Fruit fly (Drosophila melanogaster) whole organism, pupa: ENCODE data around the gene CG11417.

Experiments
- CG10348 ChIP-seq: fragments of 200-800 bp; sonication (Bioruptor generic); IDR thresholded peaks from 2 replicates; pipeline ENCODE4 v1.3.6; 2022; ENCODE audit warnings: missing biosample characterization, missing genetic modification characterization
- CG12605 ChIP-seq: fragments of 200-800 bp; sonication (Bioruptor generic); IDR thresholded peaks from 2 replicates; pipeline ENCODE4 v1.3.6; 2022; ENCODE audit warnings: missing biosample characterization, missing genetic modification characterization
- CG13204 ChIP-seq: fragments of 200-800 bp; sonication (Bioruptor generic); optimal IDR thresholded peaks from 2 replicates; lab custom pipeline; 2018; ENCODE audit warnings: missing biosample characterization, mild to moderate bottlenecking, missing genetic modification characterization, moderate library complexity
- CG14655 ChIP-seq: fragments of 200-800 bp; sonication (Bioruptor generic); optimal IDR thresholded peaks from 3 replicates; lab custom pipeline; 2017; ENCODE audit warnings: mild to moderate bottlenecking, missing biosample characterization, missing genetic modification reagents, missing genetic modification characterization
- CG15710 ChIP-seq: fragments of 200-800 bp; sonication (Bioruptor generic); optimal IDR thresholded peaks from 2 replicates; lab custom pipeline; 2018; ENCODE audit warnings: missing biosample characterization, mild to moderate bottlenecking, missing genetic modification characterization, moderate library complexity
- CG17806 ChIP-seq: fragments of 200-800 bp; sonication (Bioruptor generic); optimal IDR thresholded peaks from 2 replicates; lab custom pipeline; 2018; ENCODE audit warnings: missing biosample characterization, mild to moderate bottlenecking, missing genetic modification characterization, moderate library complexity
- CG32121 ChIP-seq: fragments of 200-800 bp; sonication (Bioruptor generic); IDR thresholded peaks from 2 replicates; pipeline ENCODE4 v1.3.6; 2022; ENCODE audit warnings: missing biosample characterization, missing genetic modification characterization
- CG34367 ChIP-seq: fragments of 200-800 bp; sonication (Bioruptor generic); optimal IDR thresholded peaks from 2 replicates; lab custom pipeline; 2018; ENCODE audit warnings: missing biosample characterization, mild to moderate bottlenecking, missing genetic modification characterization
- CG4496 ChIP-seq: fragments of 200-800 bp; sonication (Bioruptor generic); IDR thresholded peaks from 3 replicates; pipeline ENCODE4 v1.3.6; 2022; ENCODE audit warnings: missing biosample characterization, missing genetic modification characterization
- CG8159 ChIP-seq: fragments of 200-800 bp; sonication (Bioruptor generic); optimal IDR thresholded peaks from 3 replicates; lab custom pipeline; 2018; ENCODE audit warnings: missing biosample characterization, mild to moderate bottlenecking, missing genetic modification characterization, moderate library complexity
- CG8301 ChIP-seq: fragments of 200-800 bp; sonication (Bioruptor generic); optimal IDR thresholded peaks from 2 replicates; lab custom pipeline; 2018; ENCODE audit warnings: missing biosample characterization, mild to moderate bottlenecking, missing genetic modification characterization
- CG9948 ChIP-seq: fragments of 200-800 bp; sonication (Bioruptor generic); optimal IDR thresholded peaks from 2 replicates; lab custom pipeline; 2018; ENCODE audit warnings: missing biosample characterization, mild to moderate bottlenecking, missing genetic modification characterization, moderate library complexity
- D1 ChIP-seq: fragments of 200-800 bp; sonication (Bioruptor generic); optimal IDR thresholded peaks from 2 replicates; lab custom pipeline; 2018; ENCODE audit warnings: missing biosample characterization, mild to moderate bottlenecking, missing genetic modification characterization, moderate library complexity
- EcR ChIP-seq: fragments of 200-800 bp; sonication (Bioruptor generic); optimal IDR thresholded peaks from 3 replicates; lab custom pipeline; 2019; ENCODE audit warnings: missing biosample characterization, missing genetic modification characterization, mild to moderate bottlenecking, moderate library complexity, missing genetic modification reagents
- Ets98B ChIP-seq: fragments of 200-800 bp; sonication (Bioruptor generic); IDR thresholded peaks from 2 replicates; pipeline ENCODE4 v1.3.6; 2022; ENCODE audit warnings: missing biosample characterization, missing genetic modification characterization
- Pif1A ChIP-seq: fragments of 200-800 bp; sonication (Bioruptor generic); optimal IDR thresholded peaks from 3 replicates; lab custom pipeline; 2016; ENCODE audit warnings: missing biosample characterization, missing genetic modification characterization
- Pif1B ChIP-seq: fragments of 200-800 bp; sonication (Bioruptor generic); optimal IDR thresholded peaks from 3 replicates; lab custom pipeline; 2016; ENCODE audit warnings: missing biosample characterization, missing genetic modification characterization
- Snoo ChIP-seq: fragments of 200-800 bp; sonication (Bioruptor generic); optimal IDR thresholded peaks from 3 replicates; lab custom pipeline; 2017; ENCODE audit warnings: missing biosample characterization, mild to moderate bottlenecking, missing genetic modification characterization, inconsistent platforms
- fd96Ca ChIP-seq: fragments of 200-800 bp; sonication (Bioruptor generic); IDR thresholded peaks from 3 replicates; pipeline ENCODE4 v1.3.6; 2022; ENCODE audit warnings: missing biosample characterization, missing genetic modification characterization
- gl ChIP-seq: fragments of 200-800 bp; sonication (Bioruptor generic); optimal IDR thresholded peaks from 2 replicates; lab custom pipeline; 2018; ENCODE audit warnings: missing biosample characterization, mild to moderate bottlenecking, missing genetic modification characterization
- rn ChIP-seq: fragments of 200-800 bp; sonication (Bioruptor generic); IDR thresholded peaks from 2 replicates; pipeline ENCODE4 v1.3.6; 2022; ENCODE audit warnings: missing biosample characterization, missing genetic modification characterization

The CG11417 gene

dm6 chrX:1322214-1322613 lies 31.6 kb upstream of the CG11417 start, which contains the start of gene DAAM:
TSS of gene DAAM (minus strand) at chrX:1322362.
- TF ChIP-seq CG4496 (GFP tag; lab: Robert Waterston, UW) (peak; percentile 39; the same call in 1 of the 3 replicates), CG10348 (GFP tag; lab: Robert Waterston, UW) (no peak), CG32121 (GFP tag; lab: Robert Waterston, UW) (0 out of 2 replicates have a peak, but pooled peaks have one; percentile 16), CG8301 (tag; lab: Kevin White, UChicago) (no peak), EcR (GFP tag; lab: Kevin White, UChicago) (peak; percentile 13)

- 0 out of 2 replicates have a peak, but pooled peaks have one; percentile 10 for TF ChIP-seq CG32121 (GFP tag; lab: Robert Waterston, UW)
- TF ChIP-seq CG9948 (tag; lab: Kevin White, UChicago): no peak
- peak; percentile 56; the same call in 1 of the 2 replicates for TF ChIP-seq Ets98B (GFP tag; lab: Robert Waterston, UW)
- TF ChIP-seq fd96Ca (GFP tag; lab: Robert Waterston, UW): 0 out of 3 replicates have a peak, but pooled peaks have one; percentile 14
- TF ChIP-seq CG15710: no peak
- TF ChIP-seq gl (tag; lab: Kevin White, UChicago): no peak
- peak; percentile 56 for TF ChIP-seq EcR (GFP tag; lab: Kevin White, UChicago)
- peak; percentile 76 for TF ChIP-seq CG13204
- TF ChIP-seq Pif1A: no peak
Observed at dm6 chrX:1337998-1338397, 15.8 kb upstream of the CG11417 start.

dm6 chrX:1341528-1341927 lies 12.3 kb upstream of the CG11417 start, which contains the start of gene CG11409:
TSS of gene CG11409 (minus strand) at chrX:1341587.
- no peak for TF ChIP-seq rn (GFP tag; lab: Robert Waterston, UW)
- TF ChIP-seq CG8301 (tag; lab: Kevin White, UChicago): no peak
- TF ChIP-seq gl (tag; lab: Kevin White, UChicago): no peak
- TF ChIP-seq CG9948 (tag; lab: Kevin White, UChicago): no peak
- no peak for TF ChIP-seq CG15710
- no peak for TF ChIP-seq fd96Ca (GFP tag; lab: Robert Waterston, UW)
- TF ChIP-seq Snoo (tag; lab: Kevin White, UChicago): no peak
- no peak for TF ChIP-seq Pif1A
- TF ChIP-seq CG17806 (tag; lab: Kevin White, UChicago): no peak
- TF ChIP-seq EcR (GFP tag; lab: Kevin White, UChicago): no peak
- no peak for TF ChIP-seq CG12605 (GFP tag; lab: Robert Waterston, UW)
- no peak for TF ChIP-seq CG4496 (GFP tag; lab: Robert Waterston, UW)

- no peak for TF ChIP-seq EcR (GFP tag; lab: Kevin White, UChicago)
- TF ChIP-seq CG8159 (tag; lab: Kevin White, UChicago): peak; percentile 8
Observed at dm6 chrX:1341944-1342392, 11.8 kb upstream of the CG11417 start, which contains the start of gene Naa30A. TSS of gene Naa30A (plus strand) at chrX:1342106.

- TF ChIP-seq CG14655 (GFP tag; lab: Kevin White, UChicago) (no peak), Pif1A (no peak), D1 (tag; lab: Kevin White, UChicago) (no peak), CG10348 (GFP tag; lab: Robert Waterston, UW) (no peak), Ets98B (GFP tag; lab: Robert Waterston, UW) (no peak), CG8301 (tag; lab: Kevin White, UChicago) (no peak), CG9948 (tag; lab: Kevin White, UChicago) (no peak), CG4496 (GFP tag; lab: Robert Waterston, UW) (no peak), CG32121 (GFP tag; lab: Robert Waterston, UW) (no peak), CG15710 (no peak), Snoo (tag; lab: Kevin White, UChicago) (no peak)
Observed at dm6 chrX:1346256-1346655, 7.6 kb upstream of the CG11417 start, which contains the start of gene Tsp2A. TSS of gene Tsp2A (plus strand) at chrX:1346553.

dm6 chrX:1346833-1347232 lies 7.0 kb upstream of the CG11417 start:
- TF ChIP-seq CG12605 (GFP tag; lab: Robert Waterston, UW): no peak
- TF ChIP-seq CG13204: no peak
- no peak for TF ChIP-seq Snoo (tag; lab: Kevin White, UChicago)
- TF ChIP-seq CG8159 (tag; lab: Kevin White, UChicago): no peak
- TF ChIP-seq D1 (tag; lab: Kevin White, UChicago): no peak
- no peak for TF ChIP-seq CG32121 (GFP tag; lab: Robert Waterston, UW)
- TF ChIP-seq fd96Ca (GFP tag; lab: Robert Waterston, UW): no peak
- no peak for TF ChIP-seq CG34367
- TF ChIP-seq gl (tag; lab: Kevin White, UChicago): no peak
- TF ChIP-seq CG14655 (GFP tag; lab: Kevin White, UChicago): no peak
- no peak for TF ChIP-seq Pif1A
- no peak for TF ChIP-seq CG17806 (tag; lab: Kevin White, UChicago)

dm6 chrX:1349255-1349654 lies 4.6 kb upstream of the CG11417 start, which contains the start of gene MTPAP:
TSS of gene MTPAP (minus strand) at chrX:1349357.
- no peak for TF ChIP-seq Pif1B (GFP tag; lab: Kevin White, UChicago)
- TF ChIP-seq CG32121 (GFP tag; lab: Robert Waterston, UW): no peak
- no peak for TF ChIP-seq CG34367
- no peak for TF ChIP-seq CG8301 (tag; lab: Kevin White, UChicago)
- TF ChIP-seq fd96Ca (GFP tag; lab: Robert Waterston, UW): no peak
- no peak for TF ChIP-seq Snoo (tag; lab: Kevin White, UChicago)
- TF ChIP-seq CG12605 (GFP tag; lab: Robert Waterston, UW): no peak
- TF ChIP-seq gl (tag; lab: Kevin White, UChicago): no peak
- TF ChIP-seq CG9948 (tag; lab: Kevin White, UChicago): no peak
- TF ChIP-seq CG4496 (GFP tag; lab: Robert Waterston, UW): no peak
- TF ChIP-seq EcR (GFP tag; lab: Kevin White, UChicago): no peak
- no peak for TF ChIP-seq Pif1A
- TF ChIP-seq CG17806 (tag; lab: Kevin White, UChicago): no peak
- no peak for TF ChIP-seq CG14655 (GFP tag; lab: Kevin White, UChicago)
- no peak for TF ChIP-seq CG13204
- TF ChIP-seq CG10348 (GFP tag; lab: Robert Waterston, UW): no peak
- TF ChIP-seq Ets98B (GFP tag; lab: Robert Waterston, UW): no peak
- no peak for TF ChIP-seq CG15710
- TF ChIP-seq, all 21 proteins: peak for 0
